Worm (Caenorhabditis elegans): ENCODE data around the gene K08D9.9.

The K08D9.9 gene

ce11 chrV:3273156-3273555 lies 36.6 kb upstream of the K08D9.9 start, which contains the start of gene T28A11.20:
TSS of gene T28A11.20 (minus strand) at chrV:3273256.
- no peak for TF ChIP-seq tab-1 (GFP tag; IDR thresholded peaks at IDR 0.05)
- TF ChIP-seq T22C8.4 (GFP tag; IDR thresholded peaks at IDR 0.05) = no peak
- TF ChIP-seq klf-2 (GFP tag; conservative IDR thresholded peaks at IDR 0.05) = no peak
- TF ChIP-seq ztf-29 (GFP tag; IDR thresholded peaks at IDR 0.05) = no peak
- TF ChIP-seq med-1 (GFP tag; optimal IDR thresholded peaks at IDR 0.05; ENCODE audit: insufficient read depth) = no peak
- no peak for TF ChIP-seq flt-1 (GFP tag; IDR thresholded peaks at IDR 0.05)
- TF ChIP-seq ref-1 (GFP tag; conservative IDR thresholded peaks at IDR 0.05) = no peak
- TF ChIP-seq ztf-23 (GFP tag; IDR thresholded peaks at IDR 0.05) = no peak
- no peak for TF ChIP-seq cog-1 (tag; optimal IDR thresholded peaks at IDR 0.05)

ce11 chrV:3269407-3269806 lies 32.9 kb upstream of the K08D9.9 start, which contains the start of gene T28A11.19:
TSS of gene T28A11.19 (minus strand) at chrV:3269514.
- no peak for TF ChIP-seq ref-1 (GFP tag; conservative IDR thresholded peaks at IDR 0.05)
- no peak for TF ChIP-seq flt-1 (GFP tag; IDR thresholded peaks at IDR 0.05)
- TF ChIP-seq klf-2 (GFP tag; conservative IDR thresholded peaks at IDR 0.05) = no peak
- TF ChIP-seq cog-1 (tag; optimal IDR thresholded peaks at IDR 0.05) = no peak

- TF ChIP-seq flt-1 (GFP tag; IDR thresholded peaks at IDR 0.05) = no peak
- no peak for TF ChIP-seq T22C8.4 (GFP tag; IDR thresholded peaks at IDR 0.05)
- no peak for TF ChIP-seq ref-1 (GFP tag; conservative IDR thresholded peaks at IDR 0.05)
- TF ChIP-seq med-1 (GFP tag; optimal IDR thresholded peaks at IDR 0.05; ENCODE audit: insufficient read depth) = no peak
- no peak for TF ChIP-seq klf-2 (GFP tag; conservative IDR thresholded peaks at IDR 0.05)
- TF ChIP-seq ztf-23 (GFP tag; IDR thresholded peaks at IDR 0.05) = no peak
- no peak for TF ChIP-seq cog-1 (tag; optimal IDR thresholded peaks at IDR 0.05)
- no peak for TF ChIP-seq ztf-29 (GFP tag; IDR thresholded peaks at IDR 0.05)
These were observed 31.4 kb upstream of the K08D9.9 start, which contains the start of gene T28A11.18 for ce11 chrV:3267950-3268349. TSS of gene T28A11.18 (minus strand) at chrV:3268050.

- TF ChIP-seq med-1 (GFP tag; optimal IDR thresholded peaks at IDR 0.05; ENCODE audit: insufficient read depth) = no peak
- TF ChIP-seq tab-1 (GFP tag; IDR thresholded peaks at IDR 0.05) = no peak
- TF ChIP-seq cog-1 (tag; optimal IDR thresholded peaks at IDR 0.05) = no peak
- TF ChIP-seq T22C8.4 (GFP tag; IDR thresholded peaks at IDR 0.05) = no peak
- TF ChIP-seq klf-2 (GFP tag; conservative IDR thresholded peaks at IDR 0.05) = no peak
- no peak for TF ChIP-seq ztf-23 (GFP tag; IDR thresholded peaks at IDR 0.05)
- no peak for TF ChIP-seq flt-1 (GFP tag; IDR thresholded peaks at IDR 0.05)
- no peak for TF ChIP-seq ztf-29 (GFP tag; IDR thresholded peaks at IDR 0.05)
- TF ChIP-seq ref-1 (GFP tag; conservative IDR thresholded peaks at IDR 0.05) = no peak
These were observed 29.7 kb upstream of the K08D9.9 start, which contains the start of gene T28A11.17 for ce11 chrV:3266189-3266588. TSS of gene T28A11.17 (minus strand) at chrV:3266289.

ce11 chrV:3260075-3260474 lies 23.6 kb upstream of the K08D9.9 start, which contains the start of gene srbc-5:
TSS of gene srbc-5 (plus strand) at chrV:3260375.
- no peak for TF ChIP-seq med-1 (GFP tag; optimal IDR thresholded peaks at IDR 0.05; ENCODE audit: insufficient read depth)
- no peak for TF ChIP-seq ztf-23 (GFP tag; IDR thresholded peaks at IDR 0.05)
- no peak for TF ChIP-seq ref-1 (GFP tag; conservative IDR thresholded peaks at IDR 0.05)
- TF ChIP-seq tab-1 (GFP tag; IDR thresholded peaks at IDR 0.05) = no peak
- no peak for TF ChIP-seq cog-1 (tag; optimal IDR thresholded peaks at IDR 0.05)
- TF ChIP-seq klf-2 (GFP tag; conservative IDR thresholded peaks at IDR 0.05) = no peak
- no peak for TF ChIP-seq flt-1 (GFP tag; IDR thresholded peaks at IDR 0.05)
- TF ChIP-seq T22C8.4 (GFP tag; IDR thresholded peaks at IDR 0.05) = no peak
- TF ChIP-seq ztf-29 (GFP tag; IDR thresholded peaks at IDR 0.05) = no peak

ce11 chrV:3259168-3259622 lies 22.7 kb upstream of the K08D9.9 start, which contains the start of gene T28A11.16:
TSS of gene T28A11.16 (minus strand) at chrV:3259218.
- TF ChIP-seq med-1 (GFP tag; optimal IDR thresholded peaks at IDR 0.05; ENCODE audit: insufficient read depth) (no peak), ztf-23 (GFP tag; IDR thresholded peaks at IDR 0.05) (no peak), tab-1 (GFP tag; IDR thresholded peaks at IDR 0.05) (no peak), T22C8.4 (GFP tag; IDR thresholded peaks at IDR 0.05) (no peak), ref-1 (GFP tag; conservative IDR thresholded peaks at IDR 0.05) (no peak), cog-1 (tag; optimal IDR thresholded peaks at IDR 0.05) (no peak), flt-1 (GFP tag; IDR thresholded peaks at IDR 0.05) (no peak), ztf-29 (GFP tag; IDR thresholded peaks at IDR 0.05) (no peak), klf-2 (GFP tag; conservative IDR thresholded peaks at IDR 0.05) (no peak)

- TF ChIP-seq T22C8.4 (GFP tag; IDR thresholded peaks at IDR 0.05) = no peak
- no peak for TF ChIP-seq med-1 (GFP tag; optimal IDR thresholded peaks at IDR 0.05; ENCODE audit: insufficient read depth)
- no peak for TF ChIP-seq tab-1 (GFP tag; IDR thresholded peaks at IDR 0.05)
- no peak for TF ChIP-seq cog-1 (tag; optimal IDR thresholded peaks at IDR 0.05)
- TF ChIP-seq ref-1 (GFP tag; conservative IDR thresholded peaks at IDR 0.05) = no peak
- no peak for TF ChIP-seq ztf-23 (GFP tag; IDR thresholded peaks at IDR 0.05)
- TF ChIP-seq flt-1 (GFP tag; IDR thresholded peaks at IDR 0.05) = no peak
- no peak for TF ChIP-seq klf-2 (GFP tag; conservative IDR thresholded peaks at IDR 0.05)
- TF ChIP-seq ztf-29 (GFP tag; IDR thresholded peaks at IDR 0.05) = no peak
These were observed 20.8 kb upstream of the K08D9.9 start, which contains the start of gene T28A11.22 for ce11 chrV:3257277-3257676. TSS of gene T28A11.22 (plus strand) at chrV:3257577.

- TF ChIP-seq ref-1 (GFP tag; conservative IDR thresholded peaks at IDR 0.05) = no peak
- TF ChIP-seq cog-1 (tag; optimal IDR thresholded peaks at IDR 0.05) = no peak
- no peak for TF ChIP-seq T22C8.4 (GFP tag; IDR thresholded peaks at IDR 0.05)
- no peak for TF ChIP-seq tab-1 (GFP tag; IDR thresholded peaks at IDR 0.05)
- TF ChIP-seq med-1 (GFP tag; optimal IDR thresholded peaks at IDR 0.05; ENCODE audit: insufficient read depth) = no peak
- TF ChIP-seq ztf-23 (GFP tag; IDR thresholded peaks at IDR 0.05) = no peak
- TF ChIP-seq ztf-29 (GFP tag; IDR thresholded peaks at IDR 0.05) = no peak
- TF ChIP-seq flt-1 (GFP tag; IDR thresholded peaks at IDR 0.05) = no peak
- no peak for TF ChIP-seq klf-2 (GFP tag; conservative IDR thresholded peaks at IDR 0.05)
These were observed 20.3 kb upstream of the K08D9.9 start for ce11 chrV:3256809-3257208.

- TF ChIP-seq T22C8.4 (GFP tag; IDR thresholded peaks at IDR 0.05) = no peak
- TF ChIP-seq cog-1 (tag; optimal IDR thresholded peaks at IDR 0.05) = no peak
- TF ChIP-seq flt-1 (GFP tag; IDR thresholded peaks at IDR 0.05) = no peak
- TF ChIP-seq ztf-23 (GFP tag; IDR thresholded peaks at IDR 0.05) = no peak
- no peak for TF ChIP-seq klf-2 (GFP tag; conservative IDR thresholded peaks at IDR 0.05)
- TF ChIP-seq ztf-29 (GFP tag; IDR thresholded peaks at IDR 0.05) = no peak
- TF ChIP-seq tab-1 (GFP tag; IDR thresholded peaks at IDR 0.05) = no peak
- no peak for TF ChIP-seq ref-1 (GFP tag; conservative IDR thresholded peaks at IDR 0.05)
- TF ChIP-seq med-1 (GFP tag; optimal IDR thresholded peaks at IDR 0.05; ENCODE audit: insufficient read depth) = no peak
These were observed 19.5 kb upstream of the K08D9.9 start, which contains the start of gene srt-63 for ce11 chrV:3256051-3256450. TSS of gene srt-63 (minus strand) at chrV:3256151.

Measured in whole organism, midembryonic.